Fruit fly (Drosophila melanogaster) S2 (cell line): ENCODE measurements around the gene CG14810.

Experiments used
- CG8478 ChIP-seq: fragments of >200 bp; optimal IDR thresholded peaks from 2 replicates; lab custom pipeline; 2018
- CTCF ChIP-seq, 2 experiments: fragments of >200 bp; optimal IDR thresholded peaks; 2 replicates each; lab custom pipeline; 2018

DNA sequence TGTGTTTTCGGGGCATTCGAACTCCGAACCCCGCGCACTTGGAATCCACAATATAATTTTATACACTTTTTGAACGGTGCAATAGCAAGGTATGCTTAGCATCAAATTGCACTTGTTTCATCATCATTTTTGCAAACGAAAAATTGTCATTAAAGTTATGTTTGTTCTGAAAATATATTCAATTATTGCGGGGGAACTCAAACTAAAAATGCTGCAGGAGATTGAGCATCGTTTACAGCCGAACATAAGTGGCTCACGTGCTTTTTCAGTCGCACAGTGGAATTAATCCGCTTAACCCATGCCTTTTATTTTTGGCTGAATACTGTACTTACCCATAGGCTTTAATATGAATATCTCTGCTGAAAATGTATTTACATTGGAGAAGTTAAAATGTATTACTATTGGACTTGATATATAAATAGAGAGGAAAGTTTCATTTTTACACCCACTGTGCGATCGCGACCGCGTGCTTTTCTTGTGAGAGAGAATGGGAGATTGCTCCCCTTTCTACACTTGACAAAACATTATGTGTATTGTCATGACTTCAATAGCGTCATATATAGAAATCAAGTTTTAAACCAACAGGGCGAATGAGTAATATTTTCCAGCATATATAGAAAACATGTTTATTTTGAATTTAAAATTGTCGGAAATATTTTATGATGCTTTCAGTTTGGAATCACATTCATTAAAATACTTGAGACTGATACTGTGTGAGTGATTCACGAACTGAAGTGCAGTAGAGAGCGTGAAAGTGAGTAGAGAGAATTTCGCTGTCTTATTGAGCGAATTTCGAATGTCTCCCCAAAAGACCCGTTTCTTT, 10.5 kb upstream of the CG14810 start:
- TF ChIP-seq CG8478 (lab: Kevin White, UChicago) (no peak), CTCF (optimal IDR thresholded peaks at IDR 0.05; lab: Kevin White, UChicago) (no peak)
